Worm (Caenorhabditis elegans) whole organism, L3 larva: ENCODE measurements around the gene spp-28.

ENCODE experiments used
- ama-1 ChIP-seq: fragments of 150-350 bp; optimal IDR thresholded peaks from 2 replicates; lab custom pipeline; 2018
- fkh-10 ChIP-seq: sonication (generic microtip); optimal IDR thresholded peaks from 2 replicates; lab custom pipeline; 2017; ENCODE audit warnings: missing biosample characterization, missing genetic modification reagents, missing genetic modification characterization
- fos-1 ChIP-seq: fragments of 150-350 bp; optimal IDR thresholded peaks from 2 replicates; lab custom pipeline; 2014; ENCODE audit warnings: missing biosample characterization, missing genetic modification characterization
- lin-15B ChIP-seq: fragments of 150-350 bp; optimal IDR thresholded peaks from 2 replicates; lab custom pipeline; 2014; ENCODE audit warnings: missing biosample characterization, missing genetic modification characterization
- lin-39 ChIP-seq: fragments of 150-350 bp; optimal IDR thresholded peaks from 2 replicates; lab custom pipeline; 2018; ENCODE audit warnings: missing biosample characterization, missing genetic modification reagents, missing genetic modification characterization
- nhr-25 ChIP-seq: sonication (generic microtip); optimal IDR thresholded peaks from 2 replicates; lab custom pipeline; 2017; ENCODE audit warnings: missing biosample characterization, missing genetic modification characterization
- nhr-28 ChIP-seq: fragments of 150-350 bp; optimal IDR thresholded peaks from 2 replicates; lab custom pipeline; 2014; ENCODE audit warnings: missing biosample characterization, missing genetic modification characterization
- pqm-1 ChIP-seq: fragments of 150-350 bp; optimal IDR thresholded peaks from 2 replicates; lab custom pipeline; 2017; ENCODE audit warnings: missing biosample characterization, missing genetic modification characterization, inconsistent platforms
- sea-2 ChIP-seq: fragments of 150-350 bp; sonication (generic microtip); optimal IDR thresholded peaks from 4 replicates; lab custom pipeline; 2014; ENCODE audit warnings: missing biosample characterization, missing genetic modification reagents, missing genetic modification characterization
- unc-39 ChIP-seq: sonication (generic microtip); optimal IDR thresholded peaks from 4 replicates; lab custom pipeline; 2017; ENCODE audit warnings: missing biosample characterization, missing genetic modification characterization
- ztf-11 ChIP-seq: fragments of 150-350 bp; optimal IDR thresholded peaks from 2 replicates; lab custom pipeline; 2014; ENCODE audit warnings: missing biosample characterization, missing genetic modification characterization
- ztf-4 ChIP-seq: fragments of 150-350 bp; optimal IDR thresholded peaks from 2 replicates; lab custom pipeline; 2014; ENCODE audit warnings: missing biosample characterization, missing genetic modification characterization

ce11 chrIII:4209188-4209587 lies 19.0 kb upstream of the spp-28 start, which contains the start of gene phlp-2:
- TF ChIP-seq pqm-1 (no peak), nhr-28 (no peak), unc-39 (tag; lab: Kevin White, UChicago) (no peak), ztf-11 (tag; lab: Kevin White, UChicago) (no peak), sea-2 (no peak), ama-1 (lab: Kevin White, UChicago) (no peak), fkh-10 (GFP tag; lab: Kevin White, UChicago) (no peak), lin-39 (tag; lab: Kevin White, UChicago) (no peak), fos-1 (tag; lab: Kevin White, UChicago) (no peak), ztf-4 (tag; lab: Kevin White, UChicago) (no peak), lin-15B (tag; lab: Kevin White, UChicago) (no peak), nhr-25 (no peak)
